Worm (Caenorhabditis elegans) whole organism, L4 larva: ENCODE results near the gene lips-5.

ENCODE experiments used
- F10B5.3 ChIP-seq: sonication (generic microtip); optimal IDR thresholded peaks from 2 replicates; lab custom pipeline; 2016; ENCODE audit warnings: mild to moderate bottlenecking, missing genetic modification characterization, missing compliant biosample characterization
- F26F4.8 ChIP-seq: fragments of 200-800 bp; sonication (Bioruptor generic); conservative IDR thresholded peaks from 2 replicates; pipeline ENCODE4 v1.3.6; 2022; ENCODE audit warnings: missing genetic modification characterization, missing compliant biosample characterization
- F37D6.2 ChIP-seq: sonication (generic microtip); optimal IDR thresholded peaks from 2 replicates; lab custom pipeline; 2016; ENCODE audit warnings: mild to moderate bottlenecking, missing genetic modification characterization, missing compliant biosample characterization
- T20F7.1 ChIP-seq: fragments of 200-800 bp; sonication (Bioruptor generic); optimal IDR thresholded peaks from 2 replicates; lab custom pipeline; 2018; ENCODE audit warnings: mild to moderate bottlenecking, missing genetic modification characterization, missing compliant biosample characterization
- T26A8.4 ChIP-seq: fragments of 200-800 bp; sonication (Bioruptor generic); IDR thresholded peaks from 2 replicates; pipeline ENCODE4 v1.3.6; 2022; ENCODE audit warnings: missing genetic modification characterization, missing compliant biosample characterization
- Y48G9A.11 ChIP-seq: fragments of 200-800 bp; sonication (Bioruptor generic); IDR thresholded peaks from 2 replicates; pipeline ENCODE4 v1.3.6; 2022; ENCODE audit warnings: missing genetic modification reagents, missing genetic modification characterization, missing compliant biosample characterization
- Y5F2A.4 ChIP-seq: fragments of 200-800 bp; sonication (Bioruptor generic); optimal IDR thresholded peaks from 2 replicates; lab custom pipeline; 2018; ENCODE audit warnings: mild to moderate bottlenecking, missing genetic modification characterization, missing compliant biosample characterization
- Y75B8A.6 ChIP-seq: fragments of 200-800 bp; sonication (Bioruptor generic); IDR thresholded peaks from 2 replicates; pipeline ENCODE4 v1.3.6; 2022; ENCODE audit warnings: missing genetic modification reagents, missing genetic modification characterization, missing compliant biosample characterization
- ZK546.5 ChIP-seq, 2 experiments: sonication (generic microtip); optimal IDR thresholded peaks; 2 replicates each; lab custom pipeline; 2017; ENCODE audit warnings: missing biosample characterization in 2 of 2, missing genetic modification characterization in 2 of 2
- ama-1 ChIP-seq: fragments of 150-350 bp; optimal IDR thresholded peaks from 2 replicates; lab custom pipeline; 2014; ENCODE audit warnings: inconsistent platforms, mixed read lengths
- attf-4 ChIP-seq: sonication (generic microtip); optimal IDR thresholded peaks from 3 replicates; lab custom pipeline; 2017; ENCODE audit warnings: missing biosample characterization, missing genetic modification characterization
- ceh-44 ChIP-seq: fragments of 200-800 bp; sonication (Bioruptor generic); IDR thresholded peaks from 2 replicates; pipeline ENCODE4 v1.3.6; 2022; ENCODE audit warnings: missing genetic modification reagents, missing genetic modification characterization, missing compliant biosample characterization
- ceh-62 ChIP-seq: sonication (generic microtip); optimal IDR thresholded peaks from 2 replicates; lab custom pipeline; 2017; ENCODE audit warnings: missing biosample characterization, missing genetic modification characterization
- ceh-82 ChIP-seq: sonication (generic microtip); optimal IDR thresholded peaks from 2 replicates; lab custom pipeline; 2017; ENCODE audit warnings: missing biosample characterization, missing genetic modification characterization
- cey-2 ChIP-seq: sonication (generic microtip); optimal IDR thresholded peaks from 3 replicates; lab custom pipeline; 2017; ENCODE audit warnings: missing genetic modification characterization, mild to moderate bottlenecking, missing compliant biosample characterization, antibody characterized with exemption, borderline replicate concordance; ENCODE audit not compliant: insufficient read depth
- ctbp-1 ChIP-seq: fragments of 200-800 bp; sonication (Bioruptor generic); IDR thresholded peaks from 2 replicates; pipeline ENCODE4 v1.3.6; 2022; ENCODE audit warnings: missing genetic modification reagents, missing genetic modification characterization, missing compliant biosample characterization
- daf-12 ChIP-seq: fragments of 150-350 bp; optimal IDR thresholded peaks from 2 replicates; lab custom pipeline; 2014; ENCODE audit warnings: missing biosample characterization, missing genetic modification reagents, missing genetic modification characterization
- daf-16 ChIP-seq, 3 experiments: sonication (generic microtip); optimal IDR thresholded peaks; 2 replicates each; lab custom pipeline; 2016 to 2017; ENCODE audit warnings: missing genetic modification characterization in 3 of 3, missing genetic modification reagents in 3 of 3, mild to moderate bottlenecking in 2 of 3, missing compliant biosample characterization in 2 of 3, missing biosample characterization in 1 of 3, moderate library complexity in 1 of 3
- daf-19 ChIP-seq: fragments of 200-800 bp; sonication (Bioruptor generic); conservative IDR thresholded peaks from 2 replicates; pipeline ENCODE4 v1.3.6; 2022; ENCODE audit warnings: missing genetic modification characterization, missing compliant biosample characterization
- daf-8 ChIP-seq: fragments of 200-800 bp; sonication (Bioruptor generic); IDR thresholded peaks from 2 replicates; pipeline ENCODE4 v1.3.6; 2022; ENCODE audit warnings: missing genetic modification characterization, missing compliant biosample characterization
- dmd-8 ChIP-seq: fragments of 200-800 bp; sonication (Bioruptor generic); IDR thresholded peaks from 2 replicates; pipeline ENCODE4 v1.3.6; 2022; ENCODE audit warnings: missing genetic modification characterization, missing compliant biosample characterization
- duxl-1 ChIP-seq: sonication (generic microtip); optimal IDR thresholded peaks from 2 replicates; lab custom pipeline; 2016; ENCODE audit warnings: mild to moderate bottlenecking, missing genetic modification characterization, moderate library complexity, missing compliant biosample characterization; ENCODE audit not compliant: poor library complexity
- fkh-10 ChIP-seq: fragments of 150-350 bp; optimal IDR thresholded peaks from 2 replicates; lab custom pipeline; 2014; ENCODE audit warnings: missing biosample characterization, missing genetic modification reagents, missing genetic modification characterization
- fos-1 ChIP-seq: fragments of 150-350 bp; optimal IDR thresholded peaks from 2 replicates; lab custom pipeline; 2014; ENCODE audit warnings: missing biosample characterization, missing genetic modification characterization
- gei-8 ChIP-seq: fragments of 200-800 bp; sonication (Bioruptor generic); optimal IDR thresholded peaks from 2 replicates; lab custom pipeline; 2018; ENCODE audit warnings: mild to moderate bottlenecking, missing genetic modification characterization, missing compliant biosample characterization
- hif-1 ChIP-seq, 2 experiments: sonication (generic microtip); optimal IDR thresholded peaks; 2 replicates each; lab custom pipeline; 2016 to 2017; ENCODE audit warnings: missing compliant biosample characterization in 2 of 2, missing genetic modification characterization in 2 of 2, missing genetic modification reagents in 2 of 2, missing genotype in 2 of 2, mild to moderate bottlenecking in 1 of 2
- hmg-1.1 ChIP-seq: fragments of 200-800 bp; sonication (Bioruptor generic); IDR thresholded peaks from 2 replicates; pipeline ENCODE4 v1.3.6; 2022; ENCODE audit warnings: missing genetic modification reagents, missing genetic modification characterization, missing compliant biosample characterization
- jun-1 ChIP-seq: fragments of 150-350 bp; optimal IDR thresholded peaks from 2 replicates; lab custom pipeline; 2014; ENCODE audit warnings: missing biosample characterization, missing genetic modification reagents, missing genetic modification characterization
- lin-29 ChIP-seq: fragments of 200-800 bp; sonication (Bioruptor generic); IDR thresholded peaks from 2 replicates; pipeline ENCODE4 v1.3.6; 2022; ENCODE audit warnings: missing genetic modification reagents, missing genetic modification characterization, missing compliant biosample characterization
- madf-9 ChIP-seq: fragments of 200-800 bp; sonication (Bioruptor generic); conservative IDR thresholded peaks from 2 replicates; pipeline ENCODE4 v1.3.6; 2022; ENCODE audit warnings: missing genetic modification reagents, missing genetic modification characterization, missing compliant biosample characterization
- nhr-10 ChIP-seq: fragments of 150-350 bp; optimal IDR thresholded peaks from 2 replicates; lab custom pipeline; 2014; ENCODE audit warnings: missing biosample characterization, missing genetic modification characterization
- nhr-237 ChIP-seq: sonication (generic microtip); optimal IDR thresholded peaks from 2 replicates; lab custom pipeline; 2017; ENCODE audit warnings: missing biosample characterization, missing genetic modification characterization
- nhr-25 ChIP-seq: sonication (generic microtip); optimal IDR thresholded peaks from 2 replicates; lab custom pipeline; 2017; ENCODE audit warnings: missing genetic modification characterization, mild to moderate bottlenecking, missing compliant biosample characterization, antibody characterized with exemption, moderate library complexity, borderline replicate concordance; ENCODE audit not compliant: insufficient read depth
- nhr-28 ChIP-seq: fragments of 150-350 bp; optimal IDR thresholded peaks from 2 replicates; lab custom pipeline; 2014; ENCODE audit warnings: missing biosample characterization, missing genetic modification characterization
- nhr-41 ChIP-seq: fragments of 200-800 bp; sonication (Bioruptor generic); IDR thresholded peaks from 2 replicates; pipeline ENCODE4 v1.3.6; 2022; ENCODE audit warnings: missing genetic modification reagents, missing genetic modification characterization, missing compliant biosample characterization
- nhr-42 ChIP-seq: fragments of 200-800 bp; sonication (Bioruptor generic); IDR thresholded peaks from 2 replicates; pipeline ENCODE4 v1.3.6; 2022; ENCODE audit warnings: missing genetic modification characterization, missing compliant biosample characterization
- nhr-76 ChIP-seq: fragments of 150-350 bp; optimal IDR thresholded peaks from 2 replicates; lab custom pipeline; 2014; ENCODE audit warnings: missing biosample characterization, missing genetic modification characterization
- pha-4 ChIP-seq, 2 experiments: fragments of 150-350 bp in 1 of 2; fragments of 200-800 bp in 1 of 2; sonication (Bioruptor generic) in 1 of 2; IDR thresholded peaks in 1 of 2; optimal IDR thresholded peaks in 1 of 2; 2 replicates each; pipeline versions ENCODE4 v1.3.6 to Lab custom; 2014 to 2022; ENCODE audit warnings: missing genetic modification characterization in 2 of 2, missing genetic modification reagents in 2 of 2, missing biosample characterization in 1 of 2, missing compliant biosample characterization in 1 of 2
- php-3 ChIP-seq: fragments of 200-800 bp; sonication (Bioruptor generic); IDR thresholded peaks from 2 replicates; pipeline ENCODE4 v1.3.6; 2022; ENCODE audit warnings: missing genetic modification reagents, missing genetic modification characterization, missing compliant biosample characterization
- rbr-2 ChIP-seq: sonication (generic microtip); optimal IDR thresholded peaks from 2 replicates; lab custom pipeline; 2016; ENCODE audit warnings: missing genotype, missing genetic modification characterization, missing compliant biosample characterization
- sdz-12 ChIP-seq: fragments of 200-800 bp; sonication (Bioruptor generic); optimal IDR thresholded peaks from 2 replicates; lab custom pipeline; 2018; ENCODE audit warnings: mild to moderate bottlenecking, missing genetic modification characterization, missing compliant biosample characterization
- snpc-1.2 ChIP-seq: fragments of 200-800 bp; sonication (Bioruptor generic); IDR thresholded peaks from 2 replicates; pipeline ENCODE4 v1.3.6; 2022; ENCODE audit warnings: missing genetic modification reagents, missing genetic modification characterization, missing compliant biosample characterization
- spr-3 ChIP-seq: fragments of 200-800 bp; sonication (Bioruptor generic); optimal IDR thresholded peaks from 2 replicates; lab custom pipeline; 2018; ENCODE audit warnings: mild to moderate bottlenecking, missing genetic modification characterization, missing compliant biosample characterization
- tag-97 ChIP-seq: fragments of 200-800 bp; sonication (Bioruptor generic); IDR thresholded peaks from 2 replicates; pipeline ENCODE4 v1.3.6; 2022; ENCODE audit warnings: missing genetic modification characterization, missing compliant biosample characterization
- unc-130 ChIP-seq: sonication (generic microtip); optimal IDR thresholded peaks from 2 replicates; lab custom pipeline; 2016; ENCODE audit warnings: missing genetic modification reagents, missing genetic modification characterization, missing compliant biosample characterization
- unc-39 ChIP-seq: sonication (generic microtip); optimal IDR thresholded peaks from 2 replicates; lab custom pipeline; 2017; ENCODE audit warnings: missing biosample characterization, missing genetic modification characterization
- vab-7 ChIP-seq: fragments of 200-800 bp; sonication (Bioruptor generic); IDR thresholded peaks from 2 replicates; pipeline ENCODE4 v1.3.6; 2022; ENCODE audit warnings: missing genetic modification reagents, missing genetic modification characterization, missing compliant biosample characterization
- zag-1 ChIP-seq: fragments of 150-350 bp; optimal IDR thresholded peaks from 2 replicates; lab custom pipeline; 2014; ENCODE audit warnings: missing biosample characterization, missing genetic modification characterization
- zfp-3 ChIP-seq: fragments of 200-800 bp; sonication (Bioruptor generic); conservative IDR thresholded peaks from 2 replicates; pipeline ENCODE4 v1.3.6; 2022; ENCODE audit warnings: missing genetic modification reagents, missing genetic modification characterization, missing compliant biosample characterization
- zip-11 ChIP-seq: fragments of 200-800 bp; sonication (Bioruptor generic); IDR thresholded peaks from 2 replicates; pipeline ENCODE4 v1.3.6; 2022; ENCODE audit warnings: missing genetic modification characterization, missing compliant biosample characterization
- zip-2 ChIP-seq: fragments of 150-350 bp; optimal IDR thresholded peaks from 2 replicates; lab custom pipeline; 2014; ENCODE audit warnings: missing biosample characterization, missing genetic modification characterization

The lips-5 gene

ce11 chrIV:11809708-11810114 is 36.2 kb upstream of the lips-5 start:
- TF ChIP-seq ceh-82 (tag; lab: Kevin White, UChicago) (no peak), ceh-62 (tag; lab: Kevin White, UChicago) (no peak), F10B5.3 (tag; lab: Kevin White, UChicago) (no peak), ctbp-1 (peak; percentile 70; the same call in 1 of the 2 replicates), fkh-10 (GFP tag; lab: Kevin White, UChicago) (peak; percentile 90), zfp-3 (GFP tag; lab: Robert Waterston, UW) (no peak), nhr-28 (tag; lab: Kevin White, UChicago) (peak; percentile 88), madf-9 (GFP tag; lab: Robert Waterston, UW) (no peak), nhr-25 (tag; lab: Kevin White, UChicago) (peak; percentile 2), php-3 (no peak), hif-1 (tag; optimal IDR thresholded peaks at IDR 0.05; lab: Kevin White, UChicago) (peak in 1 of 2 experiments; percentile 65), jun-1 (tag; lab: Kevin White, UChicago) (no peak), gei-8 (GFP tag; lab: Kevin White, UChicago) (no peak), Y48G9A.11 (GFP tag; lab: Robert Waterston, UW) (no peak), zip-11 (GFP tag; lab: Robert Waterston, UW) (no peak), spr-3 (GFP tag; lab: Kevin White, UChicago) (no peak), hmg-1.1 (peak; percentile 81; the same call in 1 of the 2 replicates), fos-1 (tag; lab: Kevin White, UChicago) (no peak), zip-2 (tag; lab: Kevin White, UChicago) (no peak), zag-1 (tag; lab: Kevin White, UChicago) (peak; percentile 58), cey-2 (tag; lab: Kevin White, UChicago) (peak; percentile 45), nhr-237 (tag; lab: Kevin White, UChicago) (no peak), unc-130 (GFP tag; lab: Kevin White, UChicago) (no peak), daf-12 (tag; lab: Kevin White, UChicago) (no peak), lin-29 (GFP tag; lab: Robert Waterston, UW) (no peak), duxl-1 (tag; lab: Kevin White, UChicago) (no peak), unc-39 (tag; lab: Kevin White, UChicago) (no peak), Y75B8A.6 (GFP tag; lab: Robert Waterston, UW) (no peak), ama-1 (lab: Kevin White, UChicago) (no peak), Y5F2A.4 (no peak), F37D6.2 (peak; percentile 69), snpc-1.2 (GFP tag; lab: Robert Waterston, UW) (no peak), F26F4.8 (no peak), nhr-76 (tag; lab: Kevin White, UChicago) (no peak), vab-7 (GFP tag; lab: Robert Waterston, UW) (no peak), daf-19 (no peak), pha-4 (GFP tag; IDR thresholded peaks at IDR 0.05; lab: Robert Waterston, UW) (no peak), pha-4 (tag; optimal IDR thresholded peaks at IDR 0.05; lab: Kevin White, UChicago) (peak; percentile 28), T20F7.1 (GFP tag; lab: Kevin White, UChicago) (peak; percentile 21), attf-4 (no peak), daf-16 (GFP tag; optimal IDR thresholded peaks at IDR 0.05; lab: Kevin White, UChicago) (peak in 1 of 2 experiments; percentile 10), daf-16 (tag; optimal IDR thresholded peaks at IDR 0.05; lab: Kevin White, UChicago) (peak; percentile 35), daf-8 (GFP tag; lab: Robert Waterston, UW) (no peak), T26A8.4 (no peak), sdz-12 (GFP tag; lab: Kevin White, UChicago) (no peak), rbr-2 (tag; lab: Kevin White, UChicago) (peak; percentile 81), nhr-10 (no peak), ceh-44 (GFP tag; lab: Robert Waterston, UW) (no peak), ZK546.5 (tag; optimal IDR thresholded peaks at IDR 0.05; lab: Kevin White, UChicago) (no peak), nhr-42 (GFP tag; lab: Robert Waterston, UW) (no peak), tag-97 (no peak), nhr-41 (GFP tag; lab: Robert Waterston, UW) (no peak), dmd-8 (GFP tag; lab: Robert Waterston, UW) (no peak)
